Fruit fly (Drosophila melanogaster): ENCODE measurements around the gene gro.

DNA sequence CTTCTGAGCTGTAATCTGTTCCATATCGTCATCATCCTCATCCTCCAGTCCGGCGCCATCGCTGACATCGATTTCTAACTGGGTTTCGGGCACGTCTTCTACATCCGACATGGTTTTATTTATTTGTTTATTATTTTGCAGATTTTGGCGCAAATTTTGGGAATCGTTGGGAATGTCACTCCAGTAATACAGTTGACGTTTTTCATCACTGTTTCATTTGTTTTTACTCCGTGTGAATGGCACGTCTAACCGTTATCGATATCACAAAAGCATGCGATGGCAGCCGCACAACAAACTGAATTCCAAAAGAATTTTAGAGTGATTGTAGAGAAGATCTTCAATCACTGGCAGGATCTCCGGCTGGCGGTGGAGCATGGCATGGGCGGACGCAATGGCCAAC lies 14.8 kb downstream of the gro start, which contains the start of the genes Sld5 and CG14543:
- TF ChIP-seq psq (optimal IDR thresholded peaks at IDR 0.05): no peak
- no peak for TF ChIP-seq h (optimal IDR thresholded peaks at IDR 0.05)
- no peak for TF ChIP-seq Myc (optimal IDR thresholded peaks at IDR 0.05)
- TF ChIP-seq insv (optimal IDR thresholded peaks at IDR 0.05): no peak

Data from Kc167 (cell line).